Fruit fly (Drosophila melanogaster) whole organism, embryonic: Measurements from ENCODE around the gene Dred.

Experiments
- Adf1 ChIP-seq: fragments of 200-800 bp; sonication (Bioruptor generic); IDR thresholded peaks from 2 replicates; pipeline ENCODE4 v1.3.6; 2022; ENCODE audit warnings: missing biosample characterization, missing genetic modification characterization
- B-H2 ChIP-seq: fragments of 200-800 bp; sonication (Bioruptor generic); optimal IDR thresholded peaks from 2 replicates; lab custom pipeline; 2018; ENCODE audit warnings: missing biosample characterization, mild to moderate bottlenecking, missing genetic modification characterization
- Bteb2 ChIP-seq: fragments of 200-800 bp; sonication (Bioruptor generic); optimal IDR thresholded peaks from 2 replicates; lab custom pipeline; 2016; ENCODE audit warnings: missing biosample characterization, missing genetic modification characterization
- CG11504 ChIP-seq: fragments of 200-800 bp; sonication (Bioruptor generic); optimal IDR thresholded peaks from 3 replicates; lab custom pipeline; 2019; ENCODE audit warnings: missing biosample characterization, mild to moderate bottlenecking, missing genetic modification characterization, moderate library complexity
- CG12155 ChIP-seq: fragments of 200-800 bp; sonication (Bioruptor generic); optimal IDR thresholded peaks from 3 replicates; lab custom pipeline; 2016; ENCODE audit warnings: missing biosample characterization, missing genetic modification characterization
- CG13123 ChIP-seq: fragments of 200-800 bp; sonication (Bioruptor generic); optimal IDR thresholded peaks from 2 replicates; lab custom pipeline; 2016; ENCODE audit warnings: missing biosample characterization, missing genetic modification characterization
- CG14050 ChIP-seq: fragments of 200-800 bp; sonication (Bioruptor generic); IDR thresholded peaks from 3 replicates; pipeline ENCODE4 v1.3.6; 2022; ENCODE audit warnings: missing biosample characterization, missing genetic modification characterization
- CG15269 ChIP-seq: fragments of 200-800 bp; sonication (Bioruptor generic); optimal IDR thresholded peaks from 2 replicates; lab custom pipeline; 2018; ENCODE audit warnings: missing biosample characterization, mild to moderate bottlenecking, missing genetic modification characterization, moderate library complexity
- CG18262 ChIP-seq: fragments of 200-800 bp; optimal IDR thresholded peaks from 3 replicates; lab custom pipeline; 2019; ENCODE audit warnings: missing biosample characterization, mild to moderate bottlenecking, missing genetic modification characterization, moderate library complexity
- CG2129 ChIP-seq: fragments of 200-800 bp; sonication (Bioruptor generic); IDR thresholded peaks from 2 replicates; pipeline ENCODE4 v1.3.6; 2022; ENCODE audit warnings: missing biosample characterization, missing genetic modification characterization; ENCODE audit not compliant: partially characterized antibody
- CG30403 ChIP-seq: fragments of 200-800 bp; sonication (Bioruptor generic); optimal IDR thresholded peaks from 3 replicates; lab custom pipeline; 2016; ENCODE audit warnings: missing biosample characterization, missing genetic modification characterization
- CG3065 ChIP-seq: fragments of 200-800 bp; sonication (Bioruptor generic); optimal IDR thresholded peaks from 2 replicates; lab custom pipeline; 2016; ENCODE audit warnings: missing biosample characterization, missing genetic modification characterization
- CG3163 ChIP-seq: fragments of 200-800 bp; sonication (Bioruptor generic); optimal IDR thresholded peaks from 3 replicates; lab custom pipeline; 2016; ENCODE audit warnings: missing biosample characterization, missing genetic modification characterization
- CG3281 ChIP-seq: fragments of 200-800 bp; sonication (Bioruptor generic); optimal IDR thresholded peaks from 3 replicates; lab custom pipeline; 2017; ENCODE audit warnings: missing biosample characterization, mild to moderate bottlenecking, missing genetic modification characterization
- CG34376 ChIP-seq: fragments of 200-800 bp; sonication (Bioruptor generic); optimal IDR thresholded peaks from 2 replicates; lab custom pipeline; 2018; ENCODE audit warnings: missing biosample characterization, mild to moderate bottlenecking, missing genetic modification characterization
- CG3838 ChIP-seq: fragments of 200-800 bp; sonication (Bioruptor generic); optimal IDR thresholded peaks from 3 replicates; lab custom pipeline; 2016; ENCODE audit warnings: missing biosample characterization, missing genetic modification characterization
- CG7271 ChIP-seq: fragments of 200-800 bp; sonication (Bioruptor generic); optimal IDR thresholded peaks from 2 replicates; lab custom pipeline; 2018; ENCODE audit warnings: missing biosample characterization, mild to moderate bottlenecking, missing genetic modification characterization, moderate library complexity
- CG7372 ChIP-seq: fragments of 200-800 bp; sonication (Bioruptor generic); IDR thresholded peaks from 2 replicates; pipeline ENCODE4 v1.3.6; 2022; ENCODE audit warnings: missing biosample characterization, missing genetic modification characterization
- CG8281 ChIP-seq: fragments of 200-800 bp; sonication (Bioruptor generic); optimal IDR thresholded peaks from 2 replicates; lab custom pipeline; 2018; ENCODE audit warnings: missing biosample characterization, mild to moderate bottlenecking, missing genetic modification characterization, moderate library complexity
- D19B ChIP-seq: fragments of 200-800 bp; sonication (Bioruptor generic); optimal IDR thresholded peaks from 2 replicates; lab custom pipeline; 2017; ENCODE audit warnings: missing biosample characterization, mild to moderate bottlenecking, missing genetic modification characterization
- Doc3 ChIP-seq: fragments of 200-800 bp; sonication (Bioruptor generic); IDR thresholded peaks from 3 replicates; pipeline ENCODE4 v1.3.6; 2022; ENCODE audit warnings: missing biosample characterization, missing genetic modification characterization; ENCODE audit not compliant: partially characterized antibody
- E2f1 ChIP-seq: fragments of 200-800 bp; sonication (Bioruptor generic); IDR thresholded peaks from 2 replicates; pipeline ENCODE4 v1.3.6; 2022; ENCODE audit warnings: missing biosample characterization, missing genetic modification characterization
- Gug ChIP-seq: fragments of 200-800 bp; sonication (Bioruptor generic); IDR thresholded peaks from 4 replicates; pipeline ENCODE4 v1.3.6; 2022; ENCODE audit warnings: missing biosample characterization, missing genetic modification characterization
- HHEX ChIP-seq: fragments of 200-800 bp; sonication (Bioruptor generic); optimal IDR thresholded peaks from 3 replicates; lab custom pipeline; 2017; ENCODE audit warnings: missing biosample characterization, mild to moderate bottlenecking, missing genetic modification characterization, missing genetic modification reagents
- Hmx ChIP-seq: fragments of 200-800 bp; sonication (Bioruptor generic); optimal IDR thresholded peaks from 2 replicates; lab custom pipeline; 2016; ENCODE audit warnings: missing biosample characterization, missing genetic modification characterization
- Lhr ChIP-seq: fragments of 200-800 bp; sonication (Bioruptor generic); optimal IDR thresholded peaks from 3 replicates; lab custom pipeline; 2017; ENCODE audit warnings: mild to moderate bottlenecking, missing biosample characterization, missing genetic modification reagents, missing genetic modification characterization
- Xrp1 ChIP-seq: fragments of 200-800 bp; sonication (Bioruptor generic); IDR thresholded peaks from 2 replicates; pipeline ENCODE4 v1.3.6; 2022; ENCODE audit warnings: missing biosample characterization, missing genetic modification characterization
- YL-1 ChIP-seq: fragments of 200-800 bp; sonication (Bioruptor generic); optimal IDR thresholded peaks from 3 replicates; lab custom pipeline; 2017; ENCODE audit warnings: missing biosample characterization, mild to moderate bottlenecking, missing genetic modification characterization
- ap ChIP-seq: fragments of 200-800 bp; sonication (Bioruptor generic); IDR thresholded peaks from 2 replicates; pipeline ENCODE4 v1.3.6; 2022; ENCODE audit warnings: missing biosample characterization, missing genetic modification characterization
- ash1 ChIP-seq: fragments of 200-800 bp; sonication (Bioruptor generic); optimal IDR thresholded peaks from 2 replicates; lab custom pipeline; 2018; ENCODE audit warnings: missing biosample characterization, mild to moderate bottlenecking, missing genetic modification characterization
- bab2 ChIP-seq: fragments of 200-800 bp; sonication (Bioruptor generic); optimal IDR thresholded peaks from 2 replicates; lab custom pipeline; 2016; ENCODE audit warnings: missing biosample characterization, missing genetic modification characterization
- bigmax ChIP-seq: fragments of 200-800 bp; sonication (Bioruptor generic); optimal IDR thresholded peaks from 2 replicates; lab custom pipeline; 2018; ENCODE audit warnings: missing biosample characterization, mild to moderate bottlenecking, missing genetic modification characterization
- corto ChIP-seq: fragments of 200-800 bp; sonication (Bioruptor generic); optimal IDR thresholded peaks from 2 replicates; lab custom pipeline; 2016; ENCODE audit warnings: missing biosample characterization, mild to moderate bottlenecking, missing genetic modification characterization, moderate library complexity
- danr ChIP-seq: fragments of 200-800 bp; sonication (Bioruptor generic); IDR thresholded peaks from 2 replicates; pipeline ENCODE4 v1.3.6; 2022; ENCODE audit warnings: missing biosample characterization, missing genetic modification characterization
- dmrt99B ChIP-seq: fragments of 200-800 bp; sonication (Bioruptor generic); optimal IDR thresholded peaks from 2 replicates; lab custom pipeline; 2018; ENCODE audit warnings: missing biosample characterization, mild to moderate bottlenecking, missing genetic modification characterization, moderate library complexity
- emc ChIP-seq: fragments of 200-800 bp; sonication (Bioruptor generic); optimal IDR thresholded peaks from 2 replicates; lab custom pipeline; 2016; ENCODE audit warnings: missing biosample characterization, missing genetic modification characterization
- eve ChIP-seq, 2 experiments: fragments of >200 bp; optimal IDR thresholded peaks; 2 replicates each; lab custom pipeline; 2017; ENCODE audit warnings: missing biosample characterization in 2 of 2, missing genetic modification characterization in 2 of 2
- gem ChIP-seq: fragments of 200-800 bp; sonication (Bioruptor generic); optimal IDR thresholded peaks from 2 replicates; lab custom pipeline; 2019; ENCODE audit warnings: missing biosample characterization, mild to moderate bottlenecking, missing genetic modification characterization, moderate library complexity
- hth ChIP-seq: fragments of >200 bp; optimal IDR thresholded peaks from 2 replicates; lab custom pipeline; 2017; ENCODE audit warnings: inconsistent platforms
- peb ChIP-seq: fragments of 200-800 bp; sonication (Bioruptor generic); IDR thresholded peaks from 2 replicates; pipeline ENCODE4 v1.3.6; 2022; ENCODE audit warnings: missing biosample characterization, missing genetic modification characterization
- prd ChIP-seq, 3 experiments: fragments of >200 bp in 2 of 3; fragments of 200-800 bp in 1 of 3; sonication (Bioruptor generic) in 1 of 3; optimal IDR thresholded peaks in 2 of 3; IDR thresholded peaks in 1 of 3; 2 replicates in 2 of 3; 3 replicates in 1 of 3; pipeline versions ENCODE4 v1.3.6 to Lab custom; 2017 to 2022; ENCODE audit warnings: missing biosample characterization in 1 of 3, missing genetic modification characterization in 1 of 3
- pum ChIP-seq: fragments of 200-800 bp; sonication (Bioruptor generic); optimal IDR thresholded peaks from 2 replicates; lab custom pipeline; 2016; ENCODE audit warnings: missing biosample characterization, missing genetic modification characterization
- pzg ChIP-seq: fragments of 200-800 bp; sonication (Bioruptor generic); optimal IDR thresholded peaks from 3 replicates; lab custom pipeline; 2018; ENCODE audit warnings: missing biosample characterization, mild to moderate bottlenecking, missing genetic modification characterization, moderate library complexity
- shn ChIP-seq: fragments of 200-800 bp; sonication (Bioruptor generic); optimal IDR thresholded peaks from 3 replicates; lab custom pipeline; 2016; ENCODE audit warnings: missing biosample characterization, missing genetic modification characterization
- slbo ChIP-seq: fragments of 200-800 bp; sonication (Bioruptor generic); IDR thresholded peaks from 2 replicates; pipeline ENCODE4 v1.3.6; 2022; ENCODE audit warnings: missing biosample characterization, missing genetic modification characterization
- so ChIP-seq: fragments of 200-800 bp; sonication (Bioruptor generic); IDR thresholded peaks from 3 replicates; pipeline ENCODE4 v1.3.6; 2022; ENCODE audit warnings: missing biosample characterization, missing genetic modification characterization
- sr ChIP-seq: fragments of 200-800 bp; sonication (Bioruptor generic); IDR thresholded peaks from 3 replicates; pipeline ENCODE4 v1.3.6; 2022; ENCODE audit warnings: missing biosample characterization, missing genetic modification characterization
- sug ChIP-seq: fragments of 200-800 bp; optimal IDR thresholded peaks from 2 replicates; lab custom pipeline; 2019; ENCODE audit warnings: missing biosample characterization, mild to moderate bottlenecking, missing genetic modification characterization, moderate library complexity
- ttk ChIP-seq: fragments of 200-800 bp; sonication (Bioruptor generic); IDR thresholded peaks from 2 replicates; pipeline ENCODE4 v2.1.2; 2022; ENCODE audit warnings: missing biosample characterization, missing genetic modification characterization
- tx ChIP-seq: fragments of 200-800 bp; sonication (Bioruptor generic); optimal IDR thresholded peaks from 2 replicates; lab custom pipeline; 2016; ENCODE audit warnings: missing biosample characterization, missing genetic modification characterization
- zen2 ChIP-seq: fragments of 200-800 bp; sonication (Bioruptor generic); IDR thresholded peaks from 3 replicates; pipeline ENCODE4 v1.3.6; 2022; ENCODE audit warnings: missing biosample characterization, missing genetic modification characterization; ENCODE audit not compliant: partially characterized antibody

The Dred gene

dm6 chr3L:19516547-19516946 lies 27.5 kb downstream of the Dred start (continued):
- TF ChIP-seq CG18262 (tag; lab: Kevin White, UChicago), result peak; percentile 76
- TF ChIP-seq ttk (GFP tag; lab: Robert Waterston, UW), result peak; percentile 96
- TF ChIP-seq CG3065 (GFP tag; lab: Kevin White, UChicago), result peak; percentile 70
- TF ChIP-seq CG13123 (GFP tag; lab: Kevin White, UChicago), result peak; percentile 63
- peak; percentile 80 for TF ChIP-seq danr (GFP tag; lab: Robert Waterston, UW)
- TF ChIP-seq tx (GFP tag; lab: Kevin White, UChicago), result peak; percentile 69
- TF ChIP-seq zen2 (GFP tag; lab: Robert Waterston, UW), result no peak
- TF ChIP-seq E2f1 (GFP tag; lab: Robert Waterston, UW), result peak; percentile 88
- peak; percentile 81 for TF ChIP-seq D19B (GFP tag; lab: Kevin White, UChicago)
- TF ChIP-seq CG15269 (tag; lab: Kevin White, UChicago), result peak; percentile 67
- peak; percentile 70 for TF ChIP-seq CG12155
- TF ChIP-seq CG7271, result peak; percentile 92
- peak; percentile 85 for TF ChIP-seq CG34376 (GFP tag; lab: Kevin White, UChicago)
- peak; percentile 78 for TF ChIP-seq peb (GFP tag; lab: Robert Waterston, UW)
- peak; percentile 83 for TF ChIP-seq Lhr
- TF ChIP-seq CG30403 (GFP tag; lab: Kevin White, UChicago), result peak; percentile 90
- TF ChIP-seq CG7372, result peak; percentile 91
- peak; percentile 68 for TF ChIP-seq CG3163 (GFP tag; lab: Kevin White, UChicago)
- TF ChIP-seq CG14050 (GFP tag; lab: Robert Waterston, UW), result peak; percentile 73; the same call in 2 of the 3 replicates
- TF ChIP-seq emc (GFP tag; lab: Kevin White, UChicago), result peak; percentile 94
- TF ChIP-seq slbo (GFP tag; lab: Robert Waterston, UW), result peak; percentile 95
- TF ChIP-seq so, result 0 out of 3 replicates have a peak, but pooled peaks have one; percentile 65
- no peak for TF ChIP-seq prd (optimal IDR thresholded peaks at IDR 0.05; lab: Kevin White, UChicago)
- peak; percentile 89 for TF ChIP-seq prd (GFP tag; IDR thresholded peaks at IDR 0.05; lab: Robert Waterston, UW)
- TF ChIP-seq ash1 (GFP tag; lab: Kevin White, UChicago), result peak; percentile 86
- peak; percentile 82 for TF ChIP-seq sug (tag; lab: Kevin White, UChicago)
- no peak; the same call in 1 of the 2 replicates for TF ChIP-seq Xrp1 (GFP tag; lab: Robert Waterston, UW)
- peak; percentile 93; the same call in 3 of the 4 replicates for TF ChIP-seq Gug
- TF ChIP-seq pzg (GFP tag; lab: Kevin White, UChicago), result peak; percentile 15
- peak; percentile 60 for TF ChIP-seq CG3838 (GFP tag; lab: Kevin White, UChicago)
- TF ChIP-seq CG8281 (tag; lab: Kevin White, UChicago), result peak; percentile 61
- TF ChIP-seq B-H2 (GFP tag; lab: Kevin White, UChicago), result peak; percentile 83
- TF ChIP-seq CG11504 (tag; lab: Kevin White, UChicago), result peak; percentile 80
- peak; percentile 41; the same call in 1 of the 2 replicates for TF ChIP-seq Adf1 (GFP tag; lab: Robert Waterston, UW)
- peak; percentile 33 for TF ChIP-seq YL-1 (GFP tag; lab: Kevin White, UChicago)
- TF ChIP-seq bigmax (GFP tag; lab: Kevin White, UChicago), result peak; percentile 30
- TF ChIP-seq bab2 (GFP tag; lab: Kevin White, UChicago), result peak; percentile 88
- TF ChIP-seq dmrt99B (tag; lab: Kevin White, UChicago), result peak; percentile 60
- TF ChIP-seq sr (GFP tag; lab: Robert Waterston, UW), result peak; percentile 93
- TF ChIP-seq HHEX (GFP tag; lab: Kevin White, UChicago), result peak; percentile 88
- TF ChIP-seq Hmx (GFP tag; lab: Kevin White, UChicago), result peak; percentile 71
- no peak for TF ChIP-seq corto (GFP tag; lab: Kevin White, UChicago)
- TF ChIP-seq CG2129 (GFP tag; lab: Robert Waterston, UW), result no peak
- TF ChIP-seq pum, result peak; percentile 94
- TF ChIP-seq ap (GFP tag; lab: Robert Waterston, UW), result peak; percentile 79
- TF ChIP-seq Bteb2 (GFP tag; lab: Kevin White, UChicago), result peak; percentile 73
- peak; percentile 86 for TF ChIP-seq CG3281 (GFP tag; lab: Kevin White, UChicago)
- TF ChIP-seq Doc3 (GFP tag; lab: Robert Waterston, UW), result no peak
- TF ChIP-seq gem, result peak; percentile 81
- peak; percentile 86 for TF ChIP-seq shn
- no peak for TF ChIP-seq eve (GFP tag; optimal IDR thresholded peaks at IDR 0.05; lab: Kevin White, UChicago)
- no peak for TF ChIP-seq hth (lab: Kevin White, UChicago)
